Fruit fly (Drosophila melanogaster) whole organism, embryonic: ENCODE data around the gene Notum.

Source experiments
- Antp ChIP-seq: fragments of 200-800 bp; sonication (Bioruptor generic); optimal IDR thresholded peaks from 3 replicates; lab custom pipeline; 2016; ENCODE audit warnings: missing biosample characterization, missing genetic modification characterization
- C15 ChIP-seq: fragments of 200-800 bp; sonication (Bioruptor generic); IDR thresholded peaks from 3 replicates; pipeline ENCODE4 v1.3.6; 2022; ENCODE audit warnings: missing biosample characterization, missing genetic modification characterization
- CG10147 ChIP-seq: fragments of 200-800 bp; sonication (Bioruptor generic); optimal IDR thresholded peaks from 2 replicates; lab custom pipeline; 2019; ENCODE audit warnings: missing biosample characterization, mild to moderate bottlenecking, missing genetic modification characterization, moderate library complexity
- CG1024 ChIP-seq: fragments of 200-800 bp; sonication (Bioruptor generic); IDR thresholded peaks from 2 replicates; pipeline ENCODE4 v1.3.6; 2022; ENCODE audit warnings: missing biosample characterization, missing genetic modification characterization
- CG10431 ChIP-seq: fragments of 200-800 bp; sonication (Bioruptor generic); optimal IDR thresholded peaks from 3 replicates; lab custom pipeline; 2018; ENCODE audit warnings: missing biosample characterization, mild to moderate bottlenecking, missing genetic modification characterization
- CG10959 ChIP-seq: fragments of 200-800 bp; sonication (Bioruptor generic); IDR thresholded peaks from 2 replicates; pipeline ENCODE4 v1.3.6; 2022; ENCODE audit warnings: missing biosample characterization, missing genetic modification characterization
- CG10979 ChIP-seq: fragments of 200-800 bp; sonication (Bioruptor generic); optimal IDR thresholded peaks from 2 replicates; lab custom pipeline; 2018; ENCODE audit warnings: missing biosample characterization, mild to moderate bottlenecking, missing genetic modification characterization, moderate library complexity
- CG12659 ChIP-seq: fragments of 200-800 bp; sonication (Bioruptor generic); optimal IDR thresholded peaks from 3 replicates; lab custom pipeline; 2017; ENCODE audit warnings: mild to moderate bottlenecking, missing biosample characterization, missing genetic modification reagents, missing genetic modification characterization
- CG1529 ChIP-seq: fragments of 200-800 bp; sonication (Bioruptor generic); optimal IDR thresholded peaks from 3 replicates; lab custom pipeline; 2018; ENCODE audit warnings: missing biosample characterization, missing genetic modification characterization
- CG15514 ChIP-seq: fragments of 200-800 bp; sonication (Bioruptor generic); optimal IDR thresholded peaks from 3 replicates; lab custom pipeline; 2017; ENCODE audit warnings: missing biosample characterization, missing genetic modification characterization, mild to moderate bottlenecking, moderate library complexity, missing genetic modification reagents
- CG17829 ChIP-seq: fragments of 200-800 bp; optimal IDR thresholded peaks from 2 replicates; lab custom pipeline; 2019; ENCODE audit warnings: missing biosample characterization, mild to moderate bottlenecking, missing genetic modification characterization, moderate library complexity
- CG17912 ChIP-seq: fragments of 200-800 bp; sonication (Bioruptor generic); optimal IDR thresholded peaks from 2 replicates; lab custom pipeline; 2018; ENCODE audit warnings: missing biosample characterization, mild to moderate bottlenecking, missing genetic modification characterization
- CG1832 ChIP-seq: fragments of 200-800 bp; sonication (Bioruptor generic); optimal IDR thresholded peaks from 2 replicates; lab custom pipeline; 2017; ENCODE audit warnings: missing biosample characterization, mild to moderate bottlenecking, missing genetic modification characterization, inconsistent platforms
- CG6791 ChIP-seq: fragments of 200-800 bp; sonication (Bioruptor generic); IDR thresholded peaks from 3 replicates; pipeline ENCODE4 v1.3.6; 2022; ENCODE audit warnings: missing biosample characterization, missing genetic modification characterization; ENCODE audit not compliant: partially characterized antibody
- CG7271 ChIP-seq: fragments of 200-800 bp; sonication (Bioruptor generic); optimal IDR thresholded peaks from 2 replicates; lab custom pipeline; 2018; ENCODE audit warnings: missing biosample characterization, mild to moderate bottlenecking, missing genetic modification characterization, moderate library complexity
- CG7556 ChIP-seq: fragments of 200-800 bp; sonication (Bioruptor generic); optimal IDR thresholded peaks from 2 replicates; lab custom pipeline; 2017; ENCODE audit warnings: missing biosample characterization, mild to moderate bottlenecking, missing genetic modification characterization
- CG9215 ChIP-seq: fragments of 200-800 bp; sonication (Bioruptor generic); IDR thresholded peaks from 2 replicates; pipeline ENCODE4 v1.3.6; 2022; ENCODE audit warnings: missing biosample characterization, missing genetic modification characterization
- D19B ChIP-seq: fragments of 200-800 bp; sonication (Bioruptor generic); optimal IDR thresholded peaks from 2 replicates; lab custom pipeline; 2017; ENCODE audit warnings: missing biosample characterization, mild to moderate bottlenecking, missing genetic modification characterization
- Deaf1 ChIP-seq: fragments of 200-800 bp; optimal IDR thresholded peaks from 3 replicates; lab custom pipeline; 2019; ENCODE audit warnings: missing biosample characterization, mild to moderate bottlenecking, missing genetic modification characterization, moderate library complexity
- Dip2 ChIP-seq: fragments of 200-800 bp; sonication (Bioruptor generic); IDR thresholded peaks from 2 replicates; pipeline ENCODE4 v1.3.6; 2022; ENCODE audit warnings: missing biosample characterization, missing genetic modification characterization
- Fer3 ChIP-seq: fragments of 200-800 bp; sonication (Bioruptor generic); optimal IDR thresholded peaks from 2 replicates; lab custom pipeline; 2018; ENCODE audit warnings: missing biosample characterization, mild to moderate bottlenecking, missing genetic modification characterization, moderate library complexity
- HLHmδ ChIP-seq: fragments of 200-800 bp; sonication (Bioruptor generic); optimal IDR thresholded peaks from 2 replicates; lab custom pipeline; 2018; ENCODE audit warnings: missing biosample characterization, mild to moderate bottlenecking, missing genetic modification characterization, moderate library complexity
- HmgZ ChIP-seq: fragments of 200-800 bp; sonication (Bioruptor generic); optimal IDR thresholded peaks from 2 replicates; lab custom pipeline; 2018; ENCODE audit warnings: missing biosample characterization, mild to moderate bottlenecking, missing genetic modification characterization
- MBD-R2 ChIP-seq: fragments of 200-800 bp; sonication (Bioruptor generic); IDR thresholded peaks from 2 replicates; pipeline ENCODE4 v1.3.6; 2022; ENCODE audit warnings: missing biosample characterization, missing genetic modification characterization
- MTF-1 ChIP-seq: fragments of 200-800 bp; sonication (Bioruptor generic); optimal IDR thresholded peaks from 2 replicates; lab custom pipeline; 2018; ENCODE audit warnings: missing biosample characterization, mild to moderate bottlenecking, missing genetic modification characterization, borderline replicate concordance
- NC2β ChIP-seq: fragments of 200-800 bp; sonication (Bioruptor generic); optimal IDR thresholded peaks from 2 replicates; lab custom pipeline; 2016; ENCODE audit warnings: missing biosample characterization, missing genetic modification characterization
- Oaz ChIP-seq: fragments of 200-800 bp; sonication (Bioruptor generic); IDR thresholded peaks from 2 replicates; pipeline ENCODE4 v1.3.6; 2022; ENCODE audit warnings: missing biosample characterization, missing genetic modification characterization
- Six4 ChIP-seq: fragments of 200-800 bp; sonication (Bioruptor generic); optimal IDR thresholded peaks from 2 replicates; lab custom pipeline; 2016; ENCODE audit warnings: missing biosample characterization, missing genetic modification characterization
- Trl ChIP-seq, 3 experiments: fragments of >200 bp in 2 of 3; fragments of 200-800 bp in 1 of 3; sonication (Bioruptor generic) in 1 of 3; optimal IDR thresholded peaks; 2 replicates in 1 of 3; 3 replicates in 2 of 3; lab custom pipeline; 2016 to 2017; ENCODE audit warnings: missing biosample characterization in 1 of 3, missing genetic modification characterization in 1 of 3
- abd-A ChIP-seq: fragments of 200-800 bp; sonication (Bioruptor generic); optimal IDR thresholded peaks from 3 replicates; lab custom pipeline; 2019; ENCODE audit warnings: missing biosample characterization, mild to moderate bottlenecking, missing genetic modification characterization, moderate library complexity
- ac ChIP-seq: fragments of 200-800 bp; sonication (Bioruptor generic); optimal IDR thresholded peaks from 3 replicates; lab custom pipeline; 2017; ENCODE audit warnings: missing biosample characterization, mild to moderate bottlenecking, missing genetic modification characterization
- bsh ChIP-seq, 2 experiments: fragments of 200-800 bp; sonication (Bioruptor generic); optimal IDR thresholded peaks; 2 replicates each; lab custom pipeline; 2017 to 2018; ENCODE audit warnings: mild to moderate bottlenecking in 2 of 2, missing biosample characterization in 2 of 2, missing genetic modification characterization in 2 of 2, moderate library complexity in 1 of 2
- cas ChIP-seq: fragments of 200-800 bp; sonication (Bioruptor generic); IDR thresholded peaks from 2 replicates; pipeline ENCODE4 v1.3.6; 2022; ENCODE audit warnings: missing biosample characterization, missing genetic modification characterization
- cato ChIP-seq: fragments of 200-800 bp; sonication (Bioruptor generic); optimal IDR thresholded peaks from 2 replicates; lab custom pipeline; 2016; ENCODE audit warnings: missing biosample characterization, missing genetic modification characterization, borderline replicate concordance
- danr ChIP-seq: fragments of 200-800 bp; sonication (Bioruptor generic); IDR thresholded peaks from 2 replicates; pipeline ENCODE4 v1.3.6; 2022; ENCODE audit warnings: missing biosample characterization, missing genetic modification characterization
- ewg ChIP-seq: fragments of 200-800 bp; sonication (Bioruptor generic); optimal IDR thresholded peaks from 3 replicates; lab custom pipeline; 2017; ENCODE audit warnings: mild to moderate bottlenecking, missing biosample characterization, missing genetic modification reagents, missing genetic modification characterization
- gro ChIP-seq: fragments of 200-800 bp; sonication (Bioruptor generic); optimal IDR thresholded peaks from 2 replicates; lab custom pipeline; 2016; ENCODE audit warnings: missing biosample characterization, missing genetic modification characterization
- hkb ChIP-seq, 2 experiments: fragments of 200-800 bp in 1 of 2; fragments of >200 bp in 1 of 2; sonication (Bioruptor generic) in 1 of 2; IDR thresholded peaks in 1 of 2; optimal IDR thresholded peaks in 1 of 2; 2 replicates each; pipeline versions ENCODE4 v1.3.6 to Lab custom; 2017 to 2022; ENCODE audit warnings: missing biosample characterization in 1 of 2, missing genetic modification characterization in 1 of 2
- insv ChIP-seq, 2 experiments: fragments of 200-800 bp; sonication (Bioruptor generic); optimal IDR thresholded peaks; 3 replicates each; lab custom pipeline; 2016 to 2018; ENCODE audit warnings: missing biosample characterization in 2 of 2, missing genetic modification characterization in 2 of 2
- nau ChIP-seq: fragments of 200-800 bp; sonication (Bioruptor generic); optimal IDR thresholded peaks from 3 replicates; lab custom pipeline; 2017; ENCODE audit warnings: missing biosample characterization, mild to moderate bottlenecking, missing genetic modification characterization, missing genetic modification reagents
- nerfin-1 ChIP-seq: fragments of 200-800 bp; sonication (Bioruptor generic); optimal IDR thresholded peaks from 3 replicates; lab custom pipeline; 2019; ENCODE audit warnings: missing biosample characterization, mild to moderate bottlenecking, missing genetic modification characterization, moderate library complexity
- pb ChIP-seq: fragments of 200-800 bp; sonication (Bioruptor generic); optimal IDR thresholded peaks from 3 replicates; lab custom pipeline; 2016; ENCODE audit warnings: missing biosample characterization, missing genetic modification characterization
- rib ChIP-seq: fragments of 200-800 bp; sonication (Bioruptor generic); IDR thresholded peaks from 2 replicates; pipeline ENCODE4 v1.3.6; 2022; ENCODE audit warnings: missing biosample characterization, missing genetic modification characterization
- ro ChIP-seq: fragments of 200-800 bp; sonication (Bioruptor generic); IDR thresholded peaks from 2 replicates; pipeline ENCODE4 v1.3.6; 2022; ENCODE audit warnings: missing biosample characterization, missing genetic modification characterization
- shn ChIP-seq: fragments of 200-800 bp; sonication (Bioruptor generic); optimal IDR thresholded peaks from 3 replicates; lab custom pipeline; 2016; ENCODE audit warnings: missing biosample characterization, missing genetic modification characterization
- ttk ChIP-seq: fragments of 200-800 bp; sonication (Bioruptor generic); IDR thresholded peaks from 2 replicates; pipeline ENCODE4 v2.1.2; 2022; ENCODE audit warnings: missing biosample characterization, missing genetic modification characterization
- yki ChIP-seq: fragments of >200 bp; optimal IDR thresholded peaks from 3 replicates; lab custom pipeline; 2018
- zen ChIP-seq: fragments of 200-800 bp; sonication (Bioruptor generic); optimal IDR thresholded peaks from 3 replicates; lab custom pipeline; 2018; ENCODE audit warnings: missing biosample characterization, mild to moderate bottlenecking, missing genetic modification characterization, moderate library complexity

The Notum gene

dm6 chr3L:16046387-16047066 lies 23.2 kb downstream of the Notum start (continued):
- TF ChIP-seq Six4 (GFP tag; lab: Kevin White, UChicago), result no peak
- 0 out of 2 replicates have a peak, but pooled peaks have one; percentile 6 for TF ChIP-seq ttk (GFP tag; lab: Robert Waterston, UW)
- TF ChIP-seq ro (GFP tag; lab: Robert Waterston, UW), result no peak
- peak; percentile 55 for TF ChIP-seq MTF-1 (GFP tag; lab: Kevin White, UChicago)
- TF ChIP-seq yki (lab: Kevin White, UChicago), result no peak
- no peak for TF ChIP-seq cato (GFP tag; lab: Kevin White, UChicago)
- TF ChIP-seq HmgZ (tag; lab: Kevin White, UChicago), result peak; percentile 78
- TF ChIP-seq CG6791 (GFP tag; lab: Robert Waterston, UW), result 0 out of 3 replicates have a peak, but pooled peaks have one; percentile 38
- TF ChIP-seq ac (GFP tag; lab: Kevin White, UChicago), result no peak
- TF ChIP-seq Dip2 (GFP tag; lab: Robert Waterston, UW), result no peak
- no peak for TF ChIP-seq CG15514 (GFP tag; lab: Kevin White, UChicago)
- no peak for TF ChIP-seq CG10979
- TF ChIP-seq gro (GFP tag; lab: Kevin White, UChicago), result peak; percentile 46
- TF ChIP-seq cas (GFP tag; lab: Robert Waterston, UW), result 0 out of 2 replicates have a peak, but pooled peaks have one; percentile 45
- TF ChIP-seq rib (GFP tag; lab: Robert Waterston, UW), result peak; percentile 66
- TF ChIP-seq zen (tag; lab: Kevin White, UChicago), result no peak
- no peak for TF ChIP-seq CG1529
- TF ChIP-seq Fer3 (tag; lab: Kevin White, UChicago), result peak; percentile 40
- TF ChIP-seq CG9215 (GFP tag; lab: Robert Waterston, UW), result no peak
- no peak for TF ChIP-seq shn (GFP tag; lab: Kevin White, UChicago)
- TF ChIP-seq hkb (optimal IDR thresholded peaks at IDR 0.05; lab: Kevin White, UChicago), result no peak
- no peak; the same call in 1 of the 2 replicates for TF ChIP-seq hkb (GFP tag; IDR thresholded peaks at IDR 0.05; lab: Robert Waterston, UW)
- TF ChIP-seq CG17912 (GFP tag; lab: Kevin White, UChicago), result no peak
- peak in 1 of 2 experiments; percentile 9 for TF ChIP-seq bsh (GFP tag; optimal IDR thresholded peaks at IDR 0.05; lab: Kevin White, UChicago)
- TF ChIP-seq NC2β (GFP tag; lab: Kevin White, UChicago), result peak; percentile 14
- TF ChIP-seq insv (GFP tag; optimal IDR thresholded peaks at IDR 0.05; lab: Kevin White, UChicago), result no peak
- no peak for TF ChIP-seq CG10147
- TF ChIP-seq CG10959 (GFP tag; lab: Robert Waterston, UW), result no peak
- no peak for TF ChIP-seq CG7556 (GFP tag; lab: Kevin White, UChicago)
- no peak for TF ChIP-seq Antp (GFP tag; lab: Kevin White, UChicago)
- peak; percentile 100 for TF ChIP-seq Deaf1 (tag; lab: Kevin White, UChicago)
- no peak for TF ChIP-seq danr (GFP tag; lab: Robert Waterston, UW)
- peak; percentile 60 for TF ChIP-seq CG17829 (tag; lab: Kevin White, UChicago)
- TF ChIP-seq CG1024 (GFP tag; lab: Robert Waterston, UW), result 0 out of 2 replicates have a peak, but pooled peaks have one; percentile 7
- TF ChIP-seq Oaz (GFP tag; lab: Robert Waterston, UW), result no peak
- TF ChIP-seq D19B (GFP tag; lab: Kevin White, UChicago), result no peak
- TF ChIP-seq CG7271, result no peak
- peak; percentile 52 for TF ChIP-seq nau
- TF ChIP-seq CG10431, result peak; percentile 47

- TF ChIP-seq CG1832, result peak; percentile 59
- peak; percentile 7 for TF ChIP-seq nerfin-1 (tag; lab: Kevin White, UChicago)
- TF ChIP-seq MBD-R2 (GFP tag; lab: Robert Waterston, UW), result 0 out of 2 replicates have a peak, but pooled peaks have one; percentile 11
- peak; percentile 53 for TF ChIP-seq yki (lab: Kevin White, UChicago)
- TF ChIP-seq C15 (GFP tag; lab: Robert Waterston, UW), result no peak
- TF ChIP-seq CG12659 (GFP tag; lab: Kevin White, UChicago), result no peak
- TF ChIP-seq pb, result no peak
- TF ChIP-seq ewg (GFP tag; lab: Kevin White, UChicago), result peak; percentile 90
- peak; percentile 27 for TF ChIP-seq abd-A (tag; lab: Kevin White, UChicago)
- TF ChIP-seq CG7271, result no peak
- peak; percentile 10 for TF ChIP-seq zen (tag; lab: Kevin White, UChicago)
- TF ChIP-seq Trl (optimal IDR thresholded peaks at IDR 0.05; lab: Kevin White, UChicago), result peak; percentile 67 to 82
- no peak for TF ChIP-seq Trl (GFP tag; optimal IDR thresholded peaks at IDR 0.05; lab: Kevin White, UChicago)
- peak; percentile 67 for TF ChIP-seq HLHmδ
Measured at dm6 chr3L:16047105-16047504, 23.8 kb downstream of the Notum start.
